Worm (Caenorhabditis elegans): ENCODE data around the gene thn-5.
"Not testable (repeated sequence)": the region's sequence is repeated elsewhere in the genome, so short reads cannot be mapped to it uniquely, and the experiment has no call there.

DNA sequence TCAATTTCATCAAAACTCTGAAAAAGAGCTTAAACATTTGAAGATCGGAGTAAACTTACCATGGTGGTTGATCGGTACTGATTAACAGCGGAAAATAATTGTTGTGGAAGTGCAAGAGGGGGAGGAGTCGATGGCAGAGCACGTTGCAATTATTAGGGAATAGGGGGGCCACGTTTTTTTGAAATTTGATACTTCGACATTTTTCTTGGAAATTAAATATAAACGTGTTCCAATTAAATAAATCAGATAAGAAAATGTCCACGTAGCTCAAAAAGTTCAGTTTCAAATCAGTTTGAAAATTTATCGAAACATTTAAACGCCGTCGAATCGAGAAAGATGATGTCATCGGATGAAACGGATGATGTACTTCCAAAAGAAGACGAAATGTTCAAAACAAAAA lies 26.1 kb downstream of the thn-5 start, which contains the start of gene F36H12.9:
- not testable (repeated sequence) for TF ChIP-seq sptf-1 (tag; optimal IDR thresholded peaks at IDR 0.05); lin-13 (tag; optimal IDR thresholded peaks at IDR 0.05); nhr-28 (tag; optimal IDR thresholded peaks at IDR 0.05); unc-62 (GFP tag; optimal IDR thresholded peaks at IDR 0.05); elt-1 (tag; optimal IDR thresholded peaks at IDR 0.05; ENCODE audit: borderline replicate concordance, insufficient read depth); nhr-76 (tag; optimal IDR thresholded peaks at IDR 0.05); ceh-83 (GFP tag; optimal IDR thresholded peaks at IDR 0.05)
